1 fruit fly cellular context compared by ENCODE assay signal in the genomic region with DNA sequence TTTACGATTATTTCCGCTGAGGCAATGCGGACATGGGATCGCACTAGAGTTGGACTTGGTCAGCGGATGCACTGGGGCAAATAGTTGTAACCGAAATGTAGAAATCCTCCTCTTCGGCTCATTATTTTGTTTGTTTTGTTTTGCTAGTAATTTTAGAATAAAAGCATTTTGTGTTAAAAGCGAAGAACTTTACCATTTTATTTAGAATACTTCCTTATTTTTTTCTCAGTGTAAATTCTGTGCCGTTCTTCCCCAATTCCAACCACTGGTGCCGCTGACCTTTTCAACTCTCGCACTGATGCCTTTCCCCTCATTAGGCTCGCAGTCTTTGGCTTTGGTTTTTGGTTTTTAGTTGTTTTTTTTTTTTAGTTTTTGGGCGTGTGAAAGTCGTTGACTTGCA.
TF ChIP-seq lines count a peak whose summit lies in the region.

No protein-coding gene starts in this region.

TF ChIP-seq in whole organism, embryonic, 481 proteins besides CTCF, POLR2A, EP300 and RAD21 (continued from another document):
- TF ChIP-seq sc (optimal IDR thresholded peaks at IDR 0.05; lab: Kevin White, UChicago) (no peak), sc (GFP tag; optimal IDR thresholded peaks at IDR 0.05; lab: Kevin White, UChicago) (no peak), CG14014 (GFP tag; IDR thresholded peaks at IDR 0.05; lab: Robert Waterston, UW) (no peak), CG15073 (GFP tag; optimal IDR thresholded peaks at IDR 0.05; lab: Kevin White, UChicago) (no peak), unpg (GFP tag; optimal IDR thresholded peaks at IDR 0.05; lab: Kevin White, UChicago) (peak; percentile 62), lov (optimal IDR thresholded peaks at IDR 0.05; lab: Kevin White, UChicago) (no peak), lov (GFP tag; IDR thresholded peaks at IDR 0.05; lab: Robert Waterston, UW) (peak; percentile 33; the same call in 1 of the 3 replicates), CG1647 (GFP tag; optimal IDR thresholded peaks at IDR 0.05; lab: Kevin White, UChicago) (no peak), CG4328 (GFP tag; optimal IDR thresholded peaks at IDR 0.05; lab: Kevin White, UChicago) (no peak), CG17328 (GFP tag; IDR thresholded peaks at IDR 0.05; lab: Robert Waterston, UW) (peak; percentile 64), dmrt11E (tag; optimal IDR thresholded peaks at IDR 0.05; lab: Kevin White, UChicago) (peak; percentile 88), CG17612 (GFP tag; IDR thresholded peaks at IDR 0.05; lab: Robert Waterston, UW) (no peak; the same call in 1 of the 2 replicates), dan (GFP tag; IDR thresholded peaks at IDR 0.05; lab: Robert Waterston, UW) (no peak; the same call in 1 of the 2 replicates), ap (GFP tag; IDR thresholded peaks at IDR 0.05; lab: Robert Waterston, UW) (peak; percentile 30; the same call in 1 of the 2 replicates), dpn (GFP tag; optimal IDR thresholded peaks at IDR 0.05; lab: Kevin White, UChicago) (peak; percentile 33 to 35), CG1603 (tag; optimal IDR thresholded peaks at IDR 0.05; lab: Kevin White, UChicago) (peak; percentile 61), sr (GFP tag; IDR thresholded peaks at IDR 0.05; lab: Robert Waterston, UW) (no peak)
TF ChIP-seq in whole organism, embryonic: peak in this region for 192.
